Fruit fly (Drosophila melanogaster): ENCODE measurements around the gene CG42354.
A peak's percentile ranks its signal among the peaks of the same experiment; 100 is the strongest.

The CG42354 gene

DNA sequence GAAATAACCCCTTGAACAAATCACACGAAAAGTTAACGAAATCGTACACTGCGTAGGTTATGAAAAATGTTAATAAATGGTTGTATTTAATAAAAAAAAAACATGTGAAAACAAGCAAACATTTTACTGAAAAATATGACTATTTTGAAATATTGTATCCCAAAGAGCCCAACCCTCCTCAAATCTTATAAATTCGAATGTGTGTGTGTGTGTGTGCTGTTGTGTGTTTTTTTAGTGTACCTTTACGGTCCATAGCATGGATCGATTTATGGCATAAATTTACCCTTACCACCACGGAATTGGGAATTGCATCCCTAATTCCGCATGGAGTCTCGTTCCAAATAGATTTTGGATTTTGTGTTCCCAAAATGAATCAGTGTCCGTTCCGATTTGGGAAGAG lies 1.3 kb downstream of the CG42354 start (continued):
- TF ChIP-seq fd85E (GFP tag; optimal IDR thresholded peaks at IDR 0.05) (no peak), CG8119 (GFP tag; IDR thresholded peaks at IDR 0.05) (no peak), CG16779 (tag; optimal IDR thresholded peaks at IDR 0.05) (no peak), Hr39 (GFP tag; optimal IDR thresholded peaks at IDR 0.05) (peak; percentile 52), Ets21C (GFP tag; optimal IDR thresholded peaks at IDR 0.05) (peak; percentile 23), CG7368 (GFP tag; optimal IDR thresholded peaks at IDR 0.05) (no peak), CG6854 (GFP tag; optimal IDR thresholded peaks at IDR 0.05) (no peak), Sox15 (GFP tag; optimal IDR thresholded peaks at IDR 0.05) (no peak), fkh (GFP tag; optimal IDR thresholded peaks at IDR 0.05) (no peak), esn (GFP tag; optimal IDR thresholded peaks at IDR 0.05) (peak; percentile 67), CG1621 (tag; optimal IDR thresholded peaks at IDR 0.05) (no peak), Blimp-1 (GFP tag; optimal IDR thresholded peaks at IDR 0.05) (no peak), Lpt (GFP tag; optimal IDR thresholded peaks at IDR 0.05) (no peak), CG15336 (GFP tag; IDR thresholded peaks at IDR 0.05) (0 out of 2 replicates have a peak, but pooled peaks have one; percentile 19), CG6792 (GFP tag; optimal IDR thresholded peaks at IDR 0.05) (peak; percentile 40), eg (GFP tag; IDR thresholded peaks at IDR 0.05) (peak; percentile 52; the same call in 1 of the 3 replicates), CG10631 (GFP tag; optimal IDR thresholded peaks at IDR 0.05) (peak; percentile 24), vri (GFP tag; optimal IDR thresholded peaks at IDR 0.05) (no peak), fd59A (GFP tag; optimal IDR thresholded peaks at IDR 0.05) (no peak), Sox14 (GFP tag; optimal IDR thresholded peaks at IDR 0.05) (peak; percentile 33)

DNA sequence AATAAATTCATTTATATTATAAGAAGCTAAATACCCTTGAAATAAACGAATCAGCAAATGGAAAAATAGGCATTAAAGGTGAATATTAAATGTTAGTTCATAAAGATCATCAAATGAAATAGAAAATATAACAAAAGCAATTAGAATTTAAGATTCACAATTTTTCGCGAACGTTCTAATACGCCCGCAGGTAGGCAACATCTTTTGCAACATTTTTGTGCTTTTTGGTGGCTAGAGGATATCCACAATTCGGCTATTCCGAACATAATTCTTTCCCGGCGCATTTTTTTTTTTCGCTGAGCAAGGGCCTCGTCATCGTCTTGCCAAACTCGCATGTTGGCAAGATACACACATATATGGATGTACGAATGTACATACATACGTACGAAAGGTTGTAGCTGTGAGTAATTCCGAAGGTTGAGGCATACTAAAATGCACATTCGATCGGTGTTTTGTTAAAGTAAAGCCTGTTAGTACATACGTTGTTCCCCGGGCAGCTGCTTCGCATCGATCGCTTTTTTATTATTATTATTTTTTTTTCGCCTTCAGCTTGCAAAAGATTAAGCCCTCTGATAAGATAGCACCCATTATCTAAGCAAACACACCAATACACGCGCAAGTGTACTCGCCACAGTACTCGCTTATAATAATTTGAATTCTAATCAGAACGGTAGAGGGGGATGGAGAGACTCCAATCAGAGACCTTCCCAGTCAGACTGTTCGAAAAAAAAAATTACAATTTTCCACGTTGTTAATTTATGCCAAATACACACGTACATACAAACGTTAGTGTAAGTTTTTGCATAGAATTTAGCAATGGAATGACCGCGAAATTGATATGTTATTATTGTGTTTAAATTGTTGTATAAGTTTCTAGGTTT lies 2.2 kb downstream of the CG42354 start:
- TF ChIP-seq esn (GFP tag; optimal IDR thresholded peaks at IDR 0.05), result peak; percentile 79
- peak; percentile 58 for TF ChIP-seq pdm3 (GFP tag; optimal IDR thresholded peaks at IDR 0.05)
- TF ChIP-seq CG6163 (GFP tag; IDR thresholded peaks at IDR 0.05), result no peak
- peak; percentile 55 for TF ChIP-seq Ets21C (GFP tag; optimal IDR thresholded peaks at IDR 0.05)
- TF ChIP-seq OdsH (GFP tag; optimal IDR thresholded peaks at IDR 0.05), result peak; percentile 51
- TF ChIP-seq achi (GFP tag; optimal IDR thresholded peaks at IDR 0.05), result peak; percentile 49
- peak; percentile 62 for TF ChIP-seq Eip93F (GFP tag; optimal IDR thresholded peaks at IDR 0.05)
- no peak for TF ChIP-seq CG8119 (GFP tag; IDR thresholded peaks at IDR 0.05)
- peak; percentile 82 for TF ChIP-seq topi (GFP tag; optimal IDR thresholded peaks at IDR 0.05)
- TF ChIP-seq Sox102F (GFP tag; optimal IDR thresholded peaks at IDR 0.05), result peak; percentile 78
- peak; percentile 71 for TF ChIP-seq CG31627 (GFP tag; optimal IDR thresholded peaks at IDR 0.05)
- peak; percentile 75 for TF ChIP-seq Smox (GFP tag; optimal IDR thresholded peaks at IDR 0.05)
- no peak for TF ChIP-seq Hr38 (GFP tag; optimal IDR thresholded peaks at IDR 0.05)
- no peak for TF ChIP-seq CG6276 (GFP tag; optimal IDR thresholded peaks at IDR 0.05)
- TF ChIP-seq CG6854 (GFP tag; optimal IDR thresholded peaks at IDR 0.05), result no peak
- TF ChIP-seq CG9139 (GFP tag; optimal IDR thresholded peaks at IDR 0.05), result no peak
- TF ChIP-seq Eip78C (GFP tag), result peak; percentile 86
- peak; percentile 18 for TF ChIP-seq CG11762 (GFP tag; optimal IDR thresholded peaks at IDR 0.05; ENCODE audit: insufficient read depth)
- TF ChIP-seq CG3919 (GFP tag; optimal IDR thresholded peaks at IDR 0.05), result peak; percentile 47
- peak; percentile 59 for TF ChIP-seq Eip75B (GFP tag; optimal IDR thresholded peaks at IDR 0.05)
- TF ChIP-seq CG11902 (GFP tag; optimal IDR thresholded peaks at IDR 0.05), result peak; percentile 46
- TF ChIP-seq dac (GFP tag; optimal IDR thresholded peaks at IDR 0.05), result no peak
- no peak for TF ChIP-seq CG1621 (tag; optimal IDR thresholded peaks at IDR 0.05)
- peak; percentile 55 for TF ChIP-seq CG8632 (GFP tag; optimal IDR thresholded peaks at IDR 0.05)
- TF ChIP-seq Hr4 (GFP tag; optimal IDR thresholded peaks at IDR 0.05), result no peak
- TF ChIP-seq svp (GFP tag), result peak; percentile 91
- TF ChIP-seq eg (GFP tag; IDR thresholded peaks at IDR 0.05), result no peak
- no peak for TF ChIP-seq dsx (GFP tag; optimal IDR thresholded peaks at IDR 0.05; ENCODE audit: poor library complexity, severe bottlenecking)
- no peak for TF ChIP-seq fd85E (GFP tag; optimal IDR thresholded peaks at IDR 0.05)
- no peak for TF ChIP-seq CG4318 (GFP tag; optimal IDR thresholded peaks at IDR 0.05)
- TF ChIP-seq Met (GFP tag; optimal IDR thresholded peaks at IDR 0.05), result peak; percentile 78
- peak; percentile 35 for TF ChIP-seq CG8319 (GFP tag; optimal IDR thresholded peaks at IDR 0.05)
- TF ChIP-seq ss (GFP tag; optimal IDR thresholded peaks at IDR 0.05), result peak in 1 of 2 experiments; percentile 30
- TF ChIP-seq vri (GFP tag; optimal IDR thresholded peaks at IDR 0.05), result peak; percentile 92
- peak; percentile 80 for TF ChIP-seq lz (GFP tag; optimal IDR thresholded peaks at IDR 0.05)
- TF ChIP-seq spab (GFP tag; optimal IDR thresholded peaks at IDR 0.05), result no peak

All from whole organism, prepupa.